Fruit fly (Drosophila melanogaster): ENCODE data around the gene CG3817.
A peak's percentile ranks its signal among the peaks of the same experiment; 100 is the strongest.

CG3817 gene

DNA sequence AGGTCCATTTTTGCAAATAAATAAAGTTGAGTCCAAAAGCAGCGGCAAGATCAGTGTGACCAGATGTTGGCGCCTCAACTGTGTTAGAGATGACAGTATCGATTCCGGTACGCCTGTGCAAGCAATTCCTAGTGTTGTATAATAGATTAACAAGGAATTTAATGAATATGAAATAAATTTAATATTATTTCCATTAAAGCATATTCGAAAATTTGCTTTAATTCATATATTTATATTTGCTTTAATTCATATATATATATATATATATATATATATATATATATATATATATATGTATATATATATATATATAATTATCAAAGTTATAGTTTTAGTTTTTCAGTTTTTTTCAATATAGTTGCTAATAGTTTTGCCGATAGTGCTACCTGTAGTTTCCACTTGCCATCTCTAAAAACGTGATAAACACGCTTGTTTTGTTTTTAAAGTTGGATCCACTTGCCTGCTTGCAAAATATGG lies at the start of gene CG3817, which contains the start of gene Nup93-2:
Gene CG3817, plus strand, starts transcription at position 460 of the 477 bp plus-strand sequence.
Gene Nup93-2, minus strand, starts transcription at position 93 of the 477 bp plus-strand sequence.
- TF ChIP-seq grau (tag; optimal IDR thresholded peaks at IDR 0.05) = peak; percentile 76
- TF ChIP-seq chn (GFP tag; optimal IDR thresholded peaks at IDR 0.05) = peak; percentile 13
- TF ChIP-seq toy (GFP tag; IDR thresholded peaks at IDR 0.05) = no peak
- TF ChIP-seq NfI (GFP tag; optimal IDR thresholded peaks at IDR 0.05) = peak; percentile 71
- TF ChIP-seq CG18599 (GFP tag; optimal IDR thresholded peaks at IDR 0.05) = no peak
- TF ChIP-seq bab2 (GFP tag; optimal IDR thresholded peaks at IDR 0.05) = peak; percentile 78
- peak; percentile 40 for TF ChIP-seq CG18619 (GFP tag; optimal IDR thresholded peaks at IDR 0.05)
- no peak for TF ChIP-seq exex (tag; optimal IDR thresholded peaks at IDR 0.05)
- no peak for TF ChIP-seq CG3726 (GFP tag; IDR thresholded peaks at IDR 0.05)
- TF ChIP-seq otp (GFP tag; IDR thresholded peaks at IDR 0.05) = no peak
- TF ChIP-seq sima (GFP tag; optimal IDR thresholded peaks at IDR 0.05) = no peak
- TF ChIP-seq Dll (GFP tag; IDR thresholded peaks at IDR 0.05; ENCODE audit: partially characterized antibody) = peak; percentile 60; the same call in 1 of the 4 replicates
- TF ChIP-seq CG31365 (tag; optimal IDR thresholded peaks at IDR 0.05) = no peak
- peak; percentile 59 for TF ChIP-seq zfh2 (GFP tag; optimal IDR thresholded peaks at IDR 0.05)
- TF ChIP-seq Camta (GFP tag; optimal IDR thresholded peaks at IDR 0.05) = peak; percentile 19
- no peak for TF ChIP-seq Hr39 (optimal IDR thresholded peaks at IDR 0.05)
- TF ChIP-seq unc-4 (GFP tag; IDR thresholded peaks at IDR 0.05; ENCODE audit: partially characterized antibody) = peak; percentile 74
- TF ChIP-seq cato (GFP tag; optimal IDR thresholded peaks at IDR 0.05; ENCODE audit: borderline replicate concordance) = no peak
- TF ChIP-seq cad (GFP tag; optimal IDR thresholded peaks at IDR 0.05) = no peak
- peak; percentile 61 for TF ChIP-seq CG9727 (GFP tag; optimal IDR thresholded peaks at IDR 0.05)
- TF ChIP-seq fd96Cb (tag; optimal IDR thresholded peaks at IDR 0.05) = peak; percentile 28
- TF ChIP-seq dpn (GFP tag; optimal IDR thresholded peaks at IDR 0.05) = peak; percentile 47 to 68
- no peak for TF ChIP-seq CG10979 (tag; optimal IDR thresholded peaks at IDR 0.05)
- no peak for TF ChIP-seq Optix (GFP tag; IDR thresholded peaks at IDR 0.05)
- TF ChIP-seq C15 (GFP tag; IDR thresholded peaks at IDR 0.05) = no peak
- TF ChIP-seq CG12744 (GFP tag; optimal IDR thresholded peaks at IDR 0.05) = no peak
- peak; percentile 26; the same call in 1 of the 2 replicates for TF ChIP-seq Ada2b (GFP tag; IDR thresholded peaks at IDR 0.05)
- peak; percentile 28 for TF ChIP-seq CG15514 (GFP tag; optimal IDR thresholded peaks at IDR 0.05)
- TF ChIP-seq sisA (GFP tag; IDR thresholded peaks at IDR 0.05) = peak; percentile 60
- peak; percentile 61 for TF ChIP-seq CG2129 (GFP tag; IDR thresholded peaks at IDR 0.05; ENCODE audit: partially characterized antibody)
- TF ChIP-seq CG3995 (GFP tag; optimal IDR thresholded peaks at IDR 0.05) = no peak
- peak; percentile 77; the same call in 2 of the 3 replicates for TF ChIP-seq CG11456 (GFP tag; IDR thresholded peaks at IDR 0.05)
- TF ChIP-seq Fer1 (GFP tag; optimal IDR thresholded peaks at IDR 0.05) = no peak
- TF ChIP-seq twi (tag; optimal IDR thresholded peaks at IDR 0.05) = peak; percentile 59
- no peak for TF ChIP-seq NK7.1 (GFP tag; optimal IDR thresholded peaks at IDR 0.05)
- no peak for TF ChIP-seq Sin3A (optimal IDR thresholded peaks at IDR 0.05)
- peak; percentile 37 for TF ChIP-seq pzg (GFP tag; optimal IDR thresholded peaks at IDR 0.05)
- TF ChIP-seq CG30403 (GFP tag; optimal IDR thresholded peaks at IDR 0.05) = peak; percentile 88
- no peak for TF ChIP-seq peb (GFP tag; IDR thresholded peaks at IDR 0.05)
- peak; percentile 75 for TF ChIP-seq CG13296 (GFP tag; optimal IDR thresholded peaks at IDR 0.05)
- TF ChIP-seq CG32772 (GFP tag; IDR thresholded peaks at IDR 0.05) = peak; percentile 74
- peak; percentile 81 for TF ChIP-seq CG6272 (GFP tag; IDR thresholded peaks at IDR 0.05)
- no peak for TF ChIP-seq hkb (optimal IDR thresholded peaks at IDR 0.05)
- peak; percentile 49; the same call in 1 of the 2 replicates for TF ChIP-seq hkb (GFP tag; IDR thresholded peaks at IDR 0.05)
- peak; percentile 95 for TF ChIP-seq nmo (GFP tag; optimal IDR thresholded peaks at IDR 0.05)
- no peak for TF ChIP-seq CG4707 (GFP tag; optimal IDR thresholded peaks at IDR 0.05)
- TF ChIP-seq Dfd (GFP tag; optimal IDR thresholded peaks at IDR 0.05) = no peak
- no peak for TF ChIP-seq CG31224 (GFP tag; IDR thresholded peaks at IDR 0.05)
- TF ChIP-seq stc (GFP tag; IDR thresholded peaks at IDR 0.05) = no peak
- no peak for TF ChIP-seq CG12219 (GFP tag; optimal IDR thresholded peaks at IDR 0.05)
- TF ChIP-seq da (GFP tag; optimal IDR thresholded peaks at IDR 0.05) = no peak
- TF ChIP-seq unpg (GFP tag; optimal IDR thresholded peaks at IDR 0.05) = peak; percentile 76
